Fruit fly (Drosophila melanogaster) whole organism, prepupa: Measurements from ENCODE around the gene CG31301.

Experiments
- CG10631 ChIP-seq: fragments of 200-800 bp; sonication (Bioruptor generic); optimal IDR thresholded peaks from 2 replicates; lab custom pipeline; 2016; ENCODE audit warnings: missing biosample characterization, missing genetic modification characterization
- CG11294 ChIP-seq: fragments of 200-800 bp; sonication (Bioruptor generic); IDR thresholded peaks from 2 replicates; pipeline ENCODE4 v1.3.6; 2022; ENCODE audit warnings: missing biosample characterization, missing genetic modification characterization
- CG11762 ChIP-seq: fragments of 200-800 bp; sonication (Bioruptor generic); optimal IDR thresholded peaks from 3 replicates; lab custom pipeline; 2016; ENCODE audit warnings: missing biosample characterization, missing genetic modification characterization; ENCODE audit not compliant: insufficient read depth
- CG11902 ChIP-seq: fragments of 200-800 bp; sonication (Bioruptor generic); optimal IDR thresholded peaks from 3 replicates; lab custom pipeline; 2016; ENCODE audit warnings: missing biosample characterization, missing genetic modification characterization
- CG15336 ChIP-seq: fragments of 200-800 bp; sonication (Bioruptor generic); IDR thresholded peaks from 2 replicates; pipeline ENCODE4 v1.3.6; 2022; ENCODE audit warnings: missing biosample characterization, missing genetic modification characterization
- CG1621 ChIP-seq: fragments of 200-800 bp; sonication (Bioruptor generic); optimal IDR thresholded peaks from 3 replicates; lab custom pipeline; 2018; ENCODE audit warnings: missing biosample characterization, mild to moderate bottlenecking, missing genetic modification characterization
- CG16779 ChIP-seq: fragments of 200-800 bp; sonication (Bioruptor generic); optimal IDR thresholded peaks from 3 replicates; lab custom pipeline; 2017; ENCODE audit warnings: missing biosample characterization, mild to moderate bottlenecking, missing genetic modification characterization
- CG3032 ChIP-seq: fragments of 200-800 bp; optimal IDR thresholded peaks from 2 replicates; lab custom pipeline; 2019; ENCODE audit warnings: missing biosample characterization, mild to moderate bottlenecking, missing genetic modification characterization, moderate library complexity
- CG31627 ChIP-seq: fragments of 200-800 bp; sonication (Bioruptor generic); optimal IDR thresholded peaks from 3 replicates; lab custom pipeline; 2016; ENCODE audit warnings: missing biosample characterization, missing genetic modification characterization
- CG32006 ChIP-seq: fragments of 200-800 bp; sonication (Bioruptor generic); optimal IDR thresholded peaks from 3 replicates; lab custom pipeline; 2017; ENCODE audit warnings: missing biosample characterization, mild to moderate bottlenecking, missing genetic modification characterization
- CG34406 ChIP-seq: fragments of 200-800 bp; sonication (Bioruptor generic); optimal IDR thresholded peaks from 3 replicates; lab custom pipeline; 2016; ENCODE audit warnings: missing biosample characterization, missing genetic modification characterization
- CG3919 ChIP-seq: fragments of 200-800 bp; sonication (Bioruptor generic); optimal IDR thresholded peaks from 3 replicates; lab custom pipeline; 2016; ENCODE audit warnings: missing biosample characterization, missing genetic modification characterization
- CG4318 ChIP-seq: fragments of 200-800 bp; sonication (Bioruptor generic); optimal IDR thresholded peaks from 3 replicates; lab custom pipeline; 2017; ENCODE audit warnings: missing biosample characterization, mild to moderate bottlenecking, missing genetic modification characterization
- CG6163 ChIP-seq: fragments of 200-800 bp; sonication (Bioruptor generic); IDR thresholded peaks from 3 replicates; pipeline ENCODE4 v1.3.6; 2022; ENCODE audit warnings: missing biosample characterization, missing genetic modification characterization
- CG6792 ChIP-seq: fragments of 200-800 bp; sonication (Bioruptor generic); optimal IDR thresholded peaks from 3 replicates; lab custom pipeline; 2016; ENCODE audit warnings: missing biosample characterization, missing genetic modification characterization
- CG6808 ChIP-seq: fragments of 200-800 bp; sonication (Bioruptor generic); optimal IDR thresholded peaks from 3 replicates; lab custom pipeline; 2017; ENCODE audit warnings: missing biosample characterization, missing genetic modification characterization, mild to moderate bottlenecking, moderate library complexity, missing genetic modification reagents
- CG6854 ChIP-seq: fragments of 200-800 bp; sonication (Bioruptor generic); optimal IDR thresholded peaks from 2 replicates; lab custom pipeline; 2017; ENCODE audit warnings: missing biosample characterization, mild to moderate bottlenecking, missing genetic modification characterization
- CG7368 ChIP-seq: fragments of 200-800 bp; sonication (Bioruptor generic); optimal IDR thresholded peaks from 3 replicates; lab custom pipeline; 2016; ENCODE audit warnings: missing biosample characterization, missing genetic modification characterization
- CG8119 ChIP-seq: fragments of 200-800 bp; sonication (Bioruptor generic); IDR thresholded peaks from 3 replicates; pipeline ENCODE4 v1.3.6; 2022; ENCODE audit warnings: missing biosample characterization, missing genetic modification characterization
- CG8319 ChIP-seq: fragments of 200-800 bp; sonication (Bioruptor generic); optimal IDR thresholded peaks from 3 replicates; lab custom pipeline; 2016; ENCODE audit warnings: missing biosample characterization, missing genetic modification characterization
- CG8632 ChIP-seq: fragments of 200-800 bp; sonication (Bioruptor generic); optimal IDR thresholded peaks from 3 replicates; lab custom pipeline; 2016; ENCODE audit warnings: missing biosample characterization, missing genetic modification characterization
- CG9139 ChIP-seq: fragments of 200-800 bp; sonication (Bioruptor generic); optimal IDR thresholded peaks from 3 replicates; lab custom pipeline; 2017; ENCODE audit warnings: missing biosample characterization, mild to moderate bottlenecking, missing genetic modification characterization
- Eip75B ChIP-seq: fragments of 200-800 bp; sonication (Bioruptor generic); optimal IDR thresholded peaks from 3 replicates; lab custom pipeline; 2016; ENCODE audit warnings: missing biosample characterization, missing genetic modification characterization
- Eip78C ChIP-seq: fragments of 200-800 bp; sonication (Bioruptor generic); peaks from one replicate; lab custom pipeline; 2016; ENCODE audit warnings: missing biosample characterization, missing genetic modification characterization
- Ets96B ChIP-seq: fragments of 200-800 bp; optimal IDR thresholded peaks from 2 replicates; lab custom pipeline; 2019; ENCODE audit warnings: missing biosample characterization, mild to moderate bottlenecking, missing genetic modification characterization, moderate library complexity
- Hr38 ChIP-seq: sonication (Bioruptor generic); optimal IDR thresholded peaks from 2 replicates; lab custom pipeline; 2016; ENCODE audit warnings: missing biosample characterization, missing genetic modification characterization
- Hr4 ChIP-seq: fragments of 200-800 bp; sonication (Bioruptor generic); optimal IDR thresholded peaks from 3 replicates; lab custom pipeline; 2016; ENCODE audit warnings: missing biosample characterization, missing genetic modification characterization
- Lpt ChIP-seq: fragments of 200-800 bp; sonication (Bioruptor generic); optimal IDR thresholded peaks from 3 replicates; lab custom pipeline; 2016; ENCODE audit warnings: missing biosample characterization, missing genetic modification characterization
- OdsH ChIP-seq: fragments of 200-800 bp; sonication (Bioruptor generic); optimal IDR thresholded peaks from 3 replicates; lab custom pipeline; 2016; ENCODE audit warnings: missing biosample characterization, missing genetic modification characterization
- Sox14 ChIP-seq: fragments of 200-800 bp; sonication (Bioruptor generic); optimal IDR thresholded peaks from 3 replicates; lab custom pipeline; 2016; ENCODE audit warnings: missing biosample characterization, missing genetic modification characterization
- achi ChIP-seq: fragments of 200-800 bp; sonication (Bioruptor generic); optimal IDR thresholded peaks from 3 replicates; lab custom pipeline; 2016; ENCODE audit warnings: missing biosample characterization, missing genetic modification characterization
- cyc ChIP-seq: fragments of 200-800 bp; sonication (Bioruptor generic); optimal IDR thresholded peaks from 3 replicates; lab custom pipeline; 2016; ENCODE audit warnings: missing biosample characterization, missing genetic modification characterization
- dsx ChIP-seq: fragments of 200-800 bp; optimal IDR thresholded peaks from 3 replicates; lab custom pipeline; 2019; ENCODE audit warnings: missing biosample characterization, mild to moderate bottlenecking, missing genetic modification characterization, moderate library complexity; ENCODE audit not compliant: poor library complexity, severe bottlenecking
- eg ChIP-seq: fragments of 200-800 bp; sonication (Bioruptor generic); IDR thresholded peaks from 3 replicates; pipeline ENCODE4 v1.3.6; 2022; ENCODE audit warnings: missing biosample characterization, missing genetic modification characterization
- esn ChIP-seq: fragments of 200-800 bp; sonication (Bioruptor generic); optimal IDR thresholded peaks from 2 replicates; lab custom pipeline; 2016; ENCODE audit warnings: missing biosample characterization, mild to moderate bottlenecking, missing genetic modification characterization, moderate library complexity
- fd59A ChIP-seq: fragments of 200-800 bp; sonication (Bioruptor generic); optimal IDR thresholded peaks from 2 replicates; lab custom pipeline; 2017; ENCODE audit warnings: missing biosample characterization, mild to moderate bottlenecking, missing genetic modification characterization, missing genetic modification reagents
- fd85E ChIP-seq: fragments of 200-800 bp; sonication (Bioruptor generic); optimal IDR thresholded peaks from 3 replicates; lab custom pipeline; 2016; ENCODE audit warnings: missing biosample characterization, missing genetic modification characterization
- fkh ChIP-seq: fragments of 200-800 bp; sonication (Bioruptor generic); optimal IDR thresholded peaks from 3 replicates; lab custom pipeline; 2017; ENCODE audit warnings: missing biosample characterization, mild to moderate bottlenecking, missing genetic modification characterization, moderate library complexity
- lz ChIP-seq: fragments of 200-800 bp; sonication (Bioruptor generic); optimal IDR thresholded peaks from 3 replicates; lab custom pipeline; 2016; ENCODE audit warnings: missing biosample characterization, missing genetic modification characterization
- ss ChIP-seq, 2 experiments: fragments of 200-800 bp; sonication (Bioruptor generic); optimal IDR thresholded peaks; 2 replicates in 1 of 2; 3 replicates in 1 of 2; lab custom pipeline; 2017 to 2018; ENCODE audit warnings: mild to moderate bottlenecking in 2 of 2, missing biosample characterization in 2 of 2, missing genetic modification characterization in 2 of 2, moderate library complexity in 1 of 2
- svp ChIP-seq: fragments of 200-800 bp; sonication (Bioruptor generic); peaks from one replicate; lab custom pipeline; 2016; ENCODE audit warnings: missing biosample characterization, missing genetic modification characterization
- vri ChIP-seq: fragments of 200-800 bp; sonication (Bioruptor generic); optimal IDR thresholded peaks from 3 replicates; lab custom pipeline; 2016; ENCODE audit warnings: missing biosample characterization, mild to moderate bottlenecking, missing genetic modification characterization

The CG31301 gene

dm6 chr3R:15363608-15364007 lies 17.6 kb downstream of the CG31301 start, which contains the start of gene CG6171:
CG6171 (minus strand) TSS chr3R:15363857.
- TF ChIP-seq Eip78C (GFP tag; lab: Kevin White, UChicago) (peak; percentile 52), esn (GFP tag; lab: Kevin White, UChicago) (peak; percentile 34), Hr4 (GFP tag; lab: Kevin White, UChicago) (no peak)

- TF ChIP-seq CG3919 (GFP tag; lab: Kevin White, UChicago) = no peak
- no peak for TF ChIP-seq CG16779 (tag; lab: Kevin White, UChicago)
- no peak for TF ChIP-seq CG11902 (GFP tag; lab: Kevin White, UChicago)
- TF ChIP-seq CG7368 = no peak
- TF ChIP-seq eg (GFP tag; lab: Robert Waterston, UW) = peak; percentile 76
- peak; percentile 73 for TF ChIP-seq Eip78C (GFP tag; lab: Kevin White, UChicago)
- no peak for TF ChIP-seq CG9139 (GFP tag; lab: Kevin White, UChicago)
- no peak for TF ChIP-seq CG11294 (GFP tag; lab: Robert Waterston, UW)
- TF ChIP-seq CG8319 (GFP tag; lab: Kevin White, UChicago) = no peak
- TF ChIP-seq achi (GFP tag; lab: Kevin White, UChicago) = no peak
- peak; percentile 43 for TF ChIP-seq lz (GFP tag; lab: Kevin White, UChicago)
- TF ChIP-seq CG6792 (GFP tag; lab: Kevin White, UChicago) = peak; percentile 50
- TF ChIP-seq CG1621 = no peak
- TF ChIP-seq CG15336 = peak; percentile 81
- no peak for TF ChIP-seq fd85E (GFP tag; lab: Kevin White, UChicago)
- no peak for TF ChIP-seq Lpt (GFP tag; lab: Kevin White, UChicago)
- peak; percentile 68 for TF ChIP-seq esn (GFP tag; lab: Kevin White, UChicago)
- TF ChIP-seq CG6854 (GFP tag; lab: Kevin White, UChicago) = no peak
- TF ChIP-seq ss (GFP tag; optimal IDR thresholded peaks at IDR 0.05; lab: Kevin White, UChicago) = no peak
- TF ChIP-seq Sox14 (GFP tag; lab: Kevin White, UChicago) = no peak
- TF ChIP-seq Eip75B = no peak
- peak; percentile 60; the same call in 2 of the 3 replicates for TF ChIP-seq CG6163 (GFP tag; lab: Robert Waterston, UW)
- TF ChIP-seq CG10631 = no peak
- TF ChIP-seq dsx = peak; percentile 58
- TF ChIP-seq CG4318 (GFP tag; lab: Kevin White, UChicago) = no peak
- no peak for TF ChIP-seq CG34406
- TF ChIP-seq CG8632 (GFP tag; lab: Kevin White, UChicago) = no peak
- no peak for TF ChIP-seq vri (GFP tag; lab: Kevin White, UChicago)
- peak; percentile 74; the same call in 2 of the 3 replicates for TF ChIP-seq CG8119
- no peak for TF ChIP-seq CG11762 (GFP tag; lab: Kevin White, UChicago)
- TF ChIP-seq CG31627 = peak; percentile 18
- TF ChIP-seq cyc (GFP tag; lab: Kevin White, UChicago) = peak; percentile 21
- no peak for TF ChIP-seq CG6808 (GFP tag; lab: Kevin White, UChicago)
- TF ChIP-seq svp (GFP tag; lab: Kevin White, UChicago) = peak; percentile 94
- no peak for TF ChIP-seq CG32006 (GFP tag; lab: Kevin White, UChicago)
- TF ChIP-seq Hr38 (GFP tag; lab: Kevin White, UChicago) = no peak
- peak; percentile 57 for TF ChIP-seq Ets96B (tag; lab: Kevin White, UChicago)
- peak; percentile 35 for TF ChIP-seq CG3032 (tag; lab: Kevin White, UChicago)
- no peak for TF ChIP-seq fd59A (GFP tag; lab: Kevin White, UChicago)
- no peak for TF ChIP-seq OdsH (GFP tag; lab: Kevin White, UChicago)
- no peak for TF ChIP-seq fkh (GFP tag; lab: Kevin White, UChicago)
Measured at dm6 chr3R:15366839-15367238, 20.8 kb downstream of the CG31301 start.
